Worm (Caenorhabditis elegans): ENCODE data around the gene gldi-11.
A peak's percentile ranks its signal among the peaks of the same experiment; 100 is the strongest.
"Not testable (repeated sequence)": the region's sequence is repeated elsewhere in the genome, so short reads cannot be mapped to it uniquely, and the experiment has no call there.

gldi-11 gene

ce11 chrII:4904778-4905177 is 40.8 kb downstream of the gldi-11 start, which contains the start of gene btbd-10:
Gene btbd-10, plus strand, starts transcription at chrII:4905008.
- TF ChIP-seq nhr-2 (tag; optimal IDR thresholded peaks at IDR 0.05) (no peak), mep-1 (tag; optimal IDR thresholded peaks at IDR 0.05) (no peak), nhr-76 (tag; optimal IDR thresholded peaks at IDR 0.05) (no peak)

ce11 chrII:4904277-4904676 is 41.3 kb downstream of the gldi-11 start:
- TF ChIP-seq unc-120 (tag; optimal IDR thresholded peaks at IDR 0.05; ENCODE audit: poor library complexity, severe bottlenecking) = peak; percentile 34
- TF ChIP-seq nhr-28 (tag; optimal IDR thresholded peaks at IDR 0.05) = no peak
- TF ChIP-seq elt-3 (tag; optimal IDR thresholded peaks at IDR 0.05) = no peak
- TF ChIP-seq bed-3 (GFP tag; optimal IDR thresholded peaks at IDR 0.05) = no peak
- TF ChIP-seq lsy-2 (tag; optimal IDR thresholded peaks at IDR 0.05) = peak; percentile 56
- no peak for TF ChIP-seq zip-8 (tag; optimal IDR thresholded peaks at IDR 0.05)
- TF ChIP-seq nhr-237 (tag; optimal IDR thresholded peaks at IDR 0.05) = peak; percentile 40
- no peak for TF ChIP-seq cnd-1 (tag; optimal IDR thresholded peaks at IDR 0.05)
- no peak for TF ChIP-seq sem-2 (GFP tag; optimal IDR thresholded peaks at IDR 0.05)
- no peak for TF ChIP-seq lin-32 (GFP tag; optimal IDR thresholded peaks at IDR 0.05)
- no peak for TF ChIP-seq nhr-76 (tag; optimal IDR thresholded peaks at IDR 0.05)
- TF ChIP-seq unc-39 (tag; optimal IDR thresholded peaks at IDR 0.05) = no peak
- no peak for TF ChIP-seq tbx-8 (GFP tag; optimal IDR thresholded peaks at IDR 0.05)
- TF ChIP-seq ceh-83 (GFP tag; optimal IDR thresholded peaks at IDR 0.05) = no peak
- TF ChIP-seq ceh-39 (tag; optimal IDR thresholded peaks at IDR 0.05) = no peak
- peak; percentile 70 for TF ChIP-seq pha-4 (tag; optimal IDR thresholded peaks at IDR 0.05)
- TF ChIP-seq ces-1 (GFP tag; optimal IDR thresholded peaks at IDR 0.05) = peak; percentile 93
- no peak for TF ChIP-seq nhr-12 (tag; optimal IDR thresholded peaks at IDR 0.05)
- TF ChIP-seq mls-2 (tag; optimal IDR thresholded peaks at IDR 0.05) = no peak
- no peak for TF ChIP-seq drap-1 (GFP tag; optimal IDR thresholded peaks at IDR 0.05)
- peak; percentile 97 for TF ChIP-seq unc-62 (GFP tag; optimal IDR thresholded peaks at IDR 0.05)
- TF ChIP-seq elt-1 (tag; optimal IDR thresholded peaks at IDR 0.05; ENCODE audit: borderline replicate concordance, insufficient read depth) = no peak
- no peak for TF ChIP-seq ztf-11 (tag; optimal IDR thresholded peaks at IDR 0.05)
- TF ChIP-seq blmp-1 (tag; optimal IDR thresholded peaks at IDR 0.05) = no peak
- peak; percentile 84 for TF ChIP-seq hlh-1 (tag; optimal IDR thresholded peaks at IDR 0.05)
- peak; percentile 50 for TF ChIP-seq ham-2 (GFP tag; optimal IDR thresholded peaks at IDR 0.05)
- TF ChIP-seq lin-13 (tag; optimal IDR thresholded peaks at IDR 0.05) = no peak
- TF ChIP-seq nhr-2 (tag; optimal IDR thresholded peaks at IDR 0.05) = no peak
- no peak for TF ChIP-seq snpc-4 (tag; optimal IDR thresholded peaks at IDR 0.05)
- peak; percentile 41 for TF ChIP-seq mep-1 (tag; optimal IDR thresholded peaks at IDR 0.05)
- TF ChIP-seq ceh-43 (GFP tag; optimal IDR thresholded peaks at IDR 0.05) = no peak
- no peak for TF ChIP-seq flh-1 (GFP tag; optimal IDR thresholded peaks at IDR 0.05)
- TF ChIP-seq M03D4.4 (tag; optimal IDR thresholded peaks at IDR 0.05) = no peak
- TF ChIP-seq sptf-1 (tag; optimal IDR thresholded peaks at IDR 0.05) = no peak
- no peak for TF ChIP-seq mab-5 (tag; optimal IDR thresholded peaks at IDR 0.05)

DNA sequence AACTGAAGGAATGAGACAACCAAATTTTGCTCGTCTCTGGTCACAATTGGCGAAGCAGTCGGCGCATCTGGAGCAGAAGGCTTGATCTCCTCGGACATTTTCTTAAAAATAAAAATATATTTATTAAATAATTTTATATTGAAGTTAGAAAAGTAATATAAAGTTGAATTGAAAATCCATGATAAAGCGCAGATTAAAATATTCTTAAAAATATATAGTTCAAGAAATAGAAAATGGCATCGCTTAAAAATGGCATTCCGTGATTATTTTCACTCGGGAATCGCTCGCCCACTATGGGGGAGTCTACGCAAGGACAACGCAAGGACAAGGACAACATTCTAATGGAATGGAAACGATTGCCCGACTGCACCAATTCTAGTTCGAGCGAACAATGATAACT is 41.9 kb downstream of the gldi-11 start, which contains the start of gene sgt-1:
Gene sgt-1, minus strand, starts transcription at position 101 of the 400 bp plus-strand sequence.
- TF ChIP-seq tbx-8 (GFP tag; optimal IDR thresholded peaks at IDR 0.05); unc-62 (GFP tag; optimal IDR thresholded peaks at IDR 0.05); ceh-39 (tag; optimal IDR thresholded peaks at IDR 0.05): not testable (repeated sequence)

DNA sequence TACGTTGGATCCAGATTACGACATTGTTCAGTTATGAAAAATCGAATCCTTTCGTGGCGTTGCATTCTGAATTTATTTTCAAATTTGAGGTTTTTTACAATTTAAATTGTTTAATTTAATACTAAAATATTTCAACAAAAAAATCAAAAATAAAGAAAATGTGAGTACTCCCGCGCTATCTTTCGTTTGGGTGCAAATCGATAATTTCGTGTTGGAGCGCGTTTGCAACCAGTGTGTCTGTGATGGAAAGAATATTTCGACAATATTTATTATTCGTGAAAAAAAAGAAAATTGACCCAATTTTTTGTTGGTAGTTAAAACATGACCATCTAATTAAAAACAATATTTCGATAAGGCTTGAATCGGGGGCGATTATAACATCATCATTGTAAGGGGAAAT is 43.6 kb downstream of the gldi-11 start, which contains the start of gene R05F9.9:
Gene R05F9.9, minus strand, starts transcription at position 66 of the 400 bp plus-strand sequence.
- TF ChIP-seq ceh-39 (tag; optimal IDR thresholded peaks at IDR 0.05) (peak; percentile 75), nhr-12 (tag; optimal IDR thresholded peaks at IDR 0.05) (no peak), flh-1 (GFP tag; optimal IDR thresholded peaks at IDR 0.05) (no peak), sem-2 (GFP tag; optimal IDR thresholded peaks at IDR 0.05) (no peak), unc-62 (GFP tag; optimal IDR thresholded peaks at IDR 0.05) (no peak), ces-1 (GFP tag; optimal IDR thresholded peaks at IDR 0.05) (peak; percentile 29), pha-4 (tag; optimal IDR thresholded peaks at IDR 0.05) (no peak), ceh-43 (GFP tag; optimal IDR thresholded peaks at IDR 0.05) (no peak), mep-1 (tag; optimal IDR thresholded peaks at IDR 0.05) (peak; percentile 46), ceh-83 (GFP tag; optimal IDR thresholded peaks at IDR 0.05) (no peak), lsy-2 (tag; optimal IDR thresholded peaks at IDR 0.05) (peak; percentile 37)

Data from whole organism, mixed stage, embryonic.